Worm (Caenorhabditis elegans) whole organism, L4 larva: ENCODE measurements around the gene B0524.3.

Experiments
- aha-1 ChIP-seq: fragments of 150-350 bp; peaks from one replicate; lab custom pipeline; 2014; ENCODE audit warnings: missing biosample characterization, missing genetic modification characterization
- aly-2 ChIP-seq: sonication (generic microtip); optimal IDR thresholded peaks from 2 replicates; lab custom pipeline; 2018; ENCODE audit warnings: missing biosample characterization, missing genetic modification characterization
- ama-1 ChIP-seq: fragments of 150-350 bp; optimal IDR thresholded peaks from 2 replicates; lab custom pipeline; 2014; ENCODE audit warnings: inconsistent platforms, mixed read lengths
- daf-12 ChIP-seq: fragments of 150-350 bp; optimal IDR thresholded peaks from 2 replicates; lab custom pipeline; 2014; ENCODE audit warnings: missing biosample characterization, missing genetic modification reagents, missing genetic modification characterization
- lsy-2 ChIP-seq, 2 experiments: fragments of 150-350 bp in 1 of 2; sonication (generic microtip) in 1 of 2; optimal IDR thresholded peaks; 2 replicates each; lab custom pipeline; 2014 to 2017; ENCODE audit warnings: missing biosample characterization in 2 of 2, missing genetic modification characterization in 2 of 2
- nhr-10 ChIP-seq: fragments of 150-350 bp; optimal IDR thresholded peaks from 2 replicates; lab custom pipeline; 2014; ENCODE audit warnings: missing biosample characterization, missing genetic modification characterization
- nhr-25 ChIP-seq: sonication (generic microtip); optimal IDR thresholded peaks from 2 replicates; lab custom pipeline; 2017; ENCODE audit warnings: missing genetic modification characterization, mild to moderate bottlenecking, missing compliant biosample characterization, antibody characterized with exemption, moderate library complexity, borderline replicate concordance; ENCODE audit not compliant: insufficient read depth
- nhr-76 ChIP-seq: fragments of 150-350 bp; optimal IDR thresholded peaks from 2 replicates; lab custom pipeline; 2014; ENCODE audit warnings: missing biosample characterization, missing genetic modification characterization
- pqm-1 ChIP-seq: sonication (generic microtip); optimal IDR thresholded peaks from 2 replicates; lab custom pipeline; 2017; ENCODE audit warnings: missing biosample characterization, missing genetic modification characterization
- tag-97 ChIP-seq: fragments of 200-800 bp; sonication (Bioruptor generic); IDR thresholded peaks from 2 replicates; pipeline ENCODE4 v1.3.6; 2022; ENCODE audit warnings: missing genetic modification characterization, missing compliant biosample characterization
- tra-1 ChIP-seq: fragments of 200-800 bp; sonication (Bioruptor generic); IDR thresholded peaks from 2 replicates; pipeline ENCODE4 v1.3.6; 2022; ENCODE audit warnings: missing genetic modification reagents, missing genetic modification characterization, missing compliant biosample characterization
- unc-62 ChIP-seq, 3 experiments: fragments of 150-350 bp in 1 of 3; sonication (generic microtip); optimal IDR thresholded peaks in 2 of 3; peaks in 1 of 3; 1 replicate in 1 of 3; 2 replicates in 2 of 3; lab custom pipeline; 2014 to 2017; ENCODE audit warnings: missing biosample characterization in 3 of 3, missing genetic modification characterization in 3 of 3, missing genetic modification reagents in 3 of 3, missing genotype in 1 of 3
- ztf-11 ChIP-seq: fragments of 150-350 bp; optimal IDR thresholded peaks from 2 replicates; lab custom pipeline; 2014; ENCODE audit warnings: missing biosample characterization, missing genetic modification characterization

- TF ChIP-seq pqm-1 (tag; lab: Kevin White, UChicago) (no peak), tag-97 (GFP tag; lab: Robert Waterston, UW) (no peak), tra-1 (GFP tag; lab: Robert Waterston, UW) (no peak), unc-62 (GFP tag; optimal IDR thresholded peaks at IDR 0.05 in 1 of 2; lab: Kevin White, UChicago) (peak in 1 of 2 experiments; percentile 93), unc-62 (tag; optimal IDR thresholded peaks at IDR 0.05; lab: Kevin White, UChicago) (no peak), lsy-2 (tag; optimal IDR thresholded peaks at IDR 0.05; lab: Kevin White, UChicago) (no peak), nhr-10 (tag; lab: Kevin White, UChicago) (no peak), nhr-25 (tag; lab: Kevin White, UChicago) (no peak), ztf-11 (no peak), aha-1 (tag; lab: Kevin White, UChicago) (no peak), daf-12 (no peak), aly-2 (no peak), nhr-76 (tag; lab: Kevin White, UChicago) (no peak), ama-1 (lab: Kevin White, UChicago) (no peak)
Measured at ce11 chrIII:1922081-1922480, 34.6 kb downstream of the B0524.3 start.
